Worm (Caenorhabditis elegans): ENCODE data around the gene F02A9.1.

DNA sequence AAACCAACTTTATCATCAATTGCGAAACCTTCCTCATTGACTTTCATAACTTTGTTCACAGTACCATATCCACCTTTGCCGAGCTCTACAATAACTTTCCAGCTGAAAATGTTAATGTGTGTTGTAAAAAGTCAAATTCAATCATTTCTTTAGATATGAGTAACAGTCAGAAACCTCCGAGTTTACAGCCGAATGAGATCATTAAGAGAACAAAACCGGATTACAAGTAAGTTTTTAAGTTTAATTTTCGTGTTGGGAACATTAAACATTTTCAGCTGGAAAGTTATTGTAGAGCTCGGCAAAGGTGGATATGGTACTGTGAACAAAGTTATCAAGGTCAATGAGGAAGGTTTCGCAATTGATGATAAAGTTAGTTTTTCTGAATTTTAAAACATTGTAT is 23.6 kb upstream of the F02A9.1 start, which contains the start of gene ZK507.1:
- TF ChIP-seq ceh-13 (GFP tag; optimal IDR thresholded peaks at IDR 0.05) = no peak
- no peak for TF ChIP-seq tra-4 (tag; optimal IDR thresholded peaks at IDR 0.05)
- TF ChIP-seq scrt-1 (GFP tag; IDR thresholded peaks at IDR 0.05) = no peak

Measured in whole organism, early embryonic.